Worm (Caenorhabditis elegans) whole organism, mixed stage, embryonic: ENCODE measurements around the gene C37H5.13.

ENCODE experiments used
- M03D4.4 ChIP-seq: sonication (generic microtip); optimal IDR thresholded peaks from 2 replicates; lab custom pipeline; 2017; ENCODE audit warnings: mild to moderate bottlenecking, missing genetic modification characterization, missing compliant biosample characterization
- bed-3 ChIP-seq: fragments of 200-800 bp; sonication (Bioruptor generic); optimal IDR thresholded peaks from 3 replicates; lab custom pipeline; 2018; ENCODE audit warnings: mild to moderate bottlenecking, missing genetic modification characterization, moderate library complexity, missing compliant biosample characterization
- ceh-39 ChIP-seq: fragments of 150-350 bp; optimal IDR thresholded peaks from 2 replicates; lab custom pipeline; 2014; ENCODE audit warnings: missing biosample characterization, missing genetic modification characterization
- ceh-83 ChIP-seq: fragments of 200-800 bp; sonication (Bioruptor generic); optimal IDR thresholded peaks from 2 replicates; lab custom pipeline; 2018; ENCODE audit warnings: mild to moderate bottlenecking, missing genetic modification characterization, missing compliant biosample characterization
- ces-1 ChIP-seq: fragments of 150-350 bp; optimal IDR thresholded peaks from 2 replicates; lab custom pipeline; 2014; ENCODE audit warnings: missing biosample characterization, missing genetic modification reagents, missing genetic modification characterization
- cnd-1 ChIP-seq: fragments of 200-800 bp; sonication (Bioruptor generic); optimal IDR thresholded peaks from 2 replicates; lab custom pipeline; 2018; ENCODE audit warnings: mild to moderate bottlenecking, missing genetic modification characterization, missing compliant biosample characterization
- drap-1 ChIP-seq: fragments of 200-800 bp; sonication (Bioruptor generic); optimal IDR thresholded peaks from 3 replicates; lab custom pipeline; 2018; ENCODE audit warnings: mild to moderate bottlenecking, missing genetic modification characterization, missing compliant biosample characterization
- elt-1 ChIP-seq: sonication (generic microtip); optimal IDR thresholded peaks from 2 replicates; lab custom pipeline; 2017; ENCODE audit warnings: missing genetic modification characterization, mild to moderate bottlenecking, missing compliant biosample characterization, antibody characterized with exemption, moderate library complexity, borderline replicate concordance; ENCODE audit not compliant: insufficient read depth
- elt-3 ChIP-seq: fragments of 150-350 bp; optimal IDR thresholded peaks from 2 replicates; lab custom pipeline; 2014; ENCODE audit warnings: missing biosample characterization, missing genetic modification characterization
- flh-1 ChIP-seq: fragments of 200-800 bp; sonication (Bioruptor generic); optimal IDR thresholded peaks from 2 replicates; lab custom pipeline; 2018; ENCODE audit warnings: mild to moderate bottlenecking, missing genetic modification characterization, moderate library complexity, missing compliant biosample characterization
- ham-2 ChIP-seq: fragments of 200-800 bp; sonication (Bioruptor generic); optimal IDR thresholded peaks from 2 replicates; lab custom pipeline; 2018; ENCODE audit warnings: mild to moderate bottlenecking, missing genetic modification characterization, missing compliant biosample characterization
- hlh-1 ChIP-seq: fragments of 150-350 bp; optimal IDR thresholded peaks from 2 replicates; lab custom pipeline; 2014; ENCODE audit warnings: missing biosample characterization, missing genetic modification reagents, missing genetic modification characterization
- lin-13 ChIP-seq: fragments of 150-350 bp; optimal IDR thresholded peaks from 2 replicates; lab custom pipeline; 2014; ENCODE audit warnings: missing biosample characterization, missing genetic modification characterization
- lin-32 ChIP-seq: fragments of 200-800 bp; sonication (Bioruptor generic); optimal IDR thresholded peaks from 2 replicates; lab custom pipeline; 2018; ENCODE audit warnings: mild to moderate bottlenecking, missing genetic modification characterization, missing compliant biosample characterization
- lsy-2 ChIP-seq: fragments of 150-350 bp; optimal IDR thresholded peaks from 2 replicates; lab custom pipeline; 2014; ENCODE audit warnings: missing biosample characterization, missing genetic modification characterization
- mls-2 ChIP-seq: sonication (generic microtip); optimal IDR thresholded peaks from 2 replicates; lab custom pipeline; 2016; ENCODE audit warnings: mild to moderate bottlenecking, missing genetic modification characterization, moderate library complexity, missing compliant biosample characterization
- nhr-12 ChIP-seq: fragments of 150-350 bp; optimal IDR thresholded peaks from 2 replicates; lab custom pipeline; 2014; ENCODE audit warnings: missing biosample characterization, missing genetic modification characterization
- nhr-2 ChIP-seq: fragments of 150-350 bp; optimal IDR thresholded peaks from 2 replicates; lab custom pipeline; 2014; ENCODE audit warnings: missing biosample characterization, missing genetic modification characterization
- nhr-237 ChIP-seq: fragments of 150-350 bp; optimal IDR thresholded peaks from 2 replicates; lab custom pipeline; 2014; ENCODE audit warnings: missing biosample characterization, missing genetic modification characterization
- nhr-28 ChIP-seq: fragments of 150-350 bp; optimal IDR thresholded peaks from 2 replicates; lab custom pipeline; 2014; ENCODE audit warnings: missing biosample characterization, missing genetic modification characterization
- pha-4 ChIP-seq: fragments of 150-350 bp; optimal IDR thresholded peaks from 2 replicates; lab custom pipeline; 2018; ENCODE audit warnings: missing biosample characterization, missing genetic modification reagents, missing genetic modification characterization
- sem-2 ChIP-seq: fragments of 200-800 bp; sonication (Bioruptor generic); optimal IDR thresholded peaks from 2 replicates; lab custom pipeline; 2018; ENCODE audit warnings: mild to moderate bottlenecking, missing genetic modification characterization, missing compliant biosample characterization
- snpc-4 ChIP-seq: fragments of 150-350 bp; optimal IDR thresholded peaks from 2 replicates; lab custom pipeline; 2014; ENCODE audit warnings: missing biosample characterization, missing genetic modification characterization
- sptf-1 ChIP-seq: sonication (generic microtip); optimal IDR thresholded peaks from 2 replicates; lab custom pipeline; 2017; ENCODE audit warnings: mild to moderate bottlenecking, missing genetic modification characterization, moderate library complexity, missing compliant biosample characterization
- tbx-8 ChIP-seq: fragments of 200-800 bp; sonication (Bioruptor generic); optimal IDR thresholded peaks from 2 replicates; lab custom pipeline; 2018; ENCODE audit warnings: mild to moderate bottlenecking, missing genetic modification characterization, moderate library complexity, missing compliant biosample characterization
- unc-120 ChIP-seq: sonication (generic microtip); optimal IDR thresholded peaks from 2 replicates; lab custom pipeline; 2017; ENCODE audit warnings: missing genetic modification characterization, missing compliant biosample characterization; ENCODE audit not compliant: poor library complexity, severe bottlenecking
- unc-39 ChIP-seq: fragments of 150-350 bp; optimal IDR thresholded peaks from 2 replicates; lab custom pipeline; 2014; ENCODE audit warnings: missing biosample characterization, missing genetic modification characterization
- unc-62 ChIP-seq: fragments of 150-350 bp; optimal IDR thresholded peaks from 2 replicates; lab custom pipeline; 2014; ENCODE audit warnings: missing biosample characterization, missing genetic modification reagents, missing genetic modification characterization
- zip-8 ChIP-seq: fragments of 150-350 bp; optimal IDR thresholded peaks from 2 replicates; lab custom pipeline; 2014; ENCODE audit warnings: missing biosample characterization, missing genetic modification characterization
- ztf-11 ChIP-seq: fragments of 150-350 bp; optimal IDR thresholded peaks from 2 replicates; lab custom pipeline; 2014; ENCODE audit warnings: missing biosample characterization, missing genetic modification characterization

C37H5.13 gene

ce11 chrV:4842544-4842943 lies 20.2 kb downstream of the C37H5.13 start, which contains the start of the genes cwp-2 and cwp-3:
TSS of gene cwp-2 (minus strand) at chrV:4842644.
TSS of gene cwp-3 (plus strand) at chrV:4842836.
- no peak for TF ChIP-seq flh-1 (GFP tag; lab: Kevin White, UChicago)
- no peak for TF ChIP-seq ceh-83 (GFP tag; lab: Kevin White, UChicago)
- TF ChIP-seq mls-2 (tag; lab: Kevin White, UChicago), result no peak
- TF ChIP-seq lsy-2 (tag; lab: Kevin White, UChicago), result no peak
- TF ChIP-seq sem-2, result no peak
- no peak for TF ChIP-seq lin-32 (GFP tag; lab: Kevin White, UChicago)
- no peak for TF ChIP-seq unc-120 (tag; lab: Kevin White, UChicago)
- no peak for TF ChIP-seq zip-8 (tag; lab: Kevin White, UChicago)
- no peak for TF ChIP-seq nhr-2 (tag; lab: Kevin White, UChicago)
- TF ChIP-seq nhr-28 (tag; lab: Kevin White, UChicago), result no peak
- TF ChIP-seq tbx-8 (GFP tag; lab: Kevin White, UChicago), result no peak
- no peak for TF ChIP-seq cnd-1 (tag; lab: Kevin White, UChicago)
- no peak for TF ChIP-seq elt-1 (tag; lab: Kevin White, UChicago)
- TF ChIP-seq sptf-1 (tag; lab: Kevin White, UChicago), result no peak
- no peak for TF ChIP-seq hlh-1 (tag; lab: Kevin White, UChicago)

DNA sequence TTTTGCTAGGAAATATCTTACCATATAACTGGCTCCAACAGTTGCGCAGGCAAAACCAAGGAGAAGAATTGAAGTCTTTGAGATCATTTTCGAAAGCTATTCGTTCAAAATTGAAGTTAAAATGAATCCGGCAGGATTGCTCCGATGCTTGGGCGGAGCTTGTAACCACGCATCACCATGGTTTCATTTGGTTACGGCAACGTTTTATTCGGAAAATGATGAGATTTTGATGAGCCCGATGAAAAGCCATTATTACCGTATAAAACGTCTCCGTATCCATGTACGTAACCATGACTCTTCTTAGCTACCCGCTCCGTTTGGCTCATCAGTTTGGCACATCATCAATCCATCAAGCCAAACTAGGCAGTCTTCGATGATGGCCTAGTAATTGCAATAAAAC lies 21.6 kb downstream of the C37H5.13 start, which contains the start of gene cwp-1:
Gene cwp-1 (minus strand): TSS at position 101 of the 400 bp plus-strand sequence.
- TF ChIP-seq ces-1 (GFP tag; lab: Kevin White, UChicago) (no peak), zip-8 (tag; lab: Kevin White, UChicago) (no peak), mls-2 (tag; lab: Kevin White, UChicago) (no peak), ham-2 (GFP tag; lab: Kevin White, UChicago) (no peak), nhr-12 (tag; lab: Kevin White, UChicago) (no peak), drap-1 (GFP tag; lab: Kevin White, UChicago) (no peak), cnd-1 (tag; lab: Kevin White, UChicago) (no peak), M03D4.4 (tag; lab: Kevin White, UChicago) (no peak), sem-2 (no peak), unc-39 (tag; lab: Kevin White, UChicago) (no peak)

ce11 chrV:4839913-4840312 lies 22.9 kb downstream of the C37H5.13 start, which contains the start of gene nas-9:
TSS of gene nas-9 (minus strand) at chrV:4840013.
- no peak for TF ChIP-seq sptf-1 (tag; lab: Kevin White, UChicago)
- no peak for TF ChIP-seq ceh-83 (GFP tag; lab: Kevin White, UChicago)
- TF ChIP-seq lsy-2 (tag; lab: Kevin White, UChicago), result no peak
- no peak for TF ChIP-seq ceh-39
- TF ChIP-seq sem-2, result no peak
- no peak for TF ChIP-seq elt-3 (tag; lab: Kevin White, UChicago)
- no peak for TF ChIP-seq pha-4 (tag; lab: Kevin White, UChicago)
- no peak for TF ChIP-seq M03D4.4 (tag; lab: Kevin White, UChicago)

ce11 chrV:4834277-4834676 lies 28.5 kb downstream of the C37H5.13 start, which contains the start of gene C37H5.14:
TSS of gene C37H5.14 (minus strand) at chrV:4834377.
- TF ChIP-seq zip-8 (tag; lab: Kevin White, UChicago) (no peak), ceh-39 (no peak), M03D4.4 (tag; lab: Kevin White, UChicago) (no peak), snpc-4 (no peak), ham-2 (GFP tag; lab: Kevin White, UChicago) (no peak), lin-32 (GFP tag; lab: Kevin White, UChicago) (no peak), sem-2 (no peak), elt-1 (tag; lab: Kevin White, UChicago) (no peak), unc-39 (tag; lab: Kevin White, UChicago) (no peak), ceh-83 (GFP tag; lab: Kevin White, UChicago) (no peak), unc-62 (GFP tag; lab: Kevin White, UChicago) (no peak), nhr-237 (no peak), ces-1 (GFP tag; lab: Kevin White, UChicago) (no peak), unc-120 (tag; lab: Kevin White, UChicago) (no peak), hlh-1 (tag; lab: Kevin White, UChicago) (no peak), lin-13 (tag; lab: Kevin White, UChicago) (no peak), bed-3 (GFP tag; lab: Kevin White, UChicago) (no peak), ztf-11 (tag; lab: Kevin White, UChicago) (no peak)
- TF ChIP-seq, all 35 proteins: peak for 0
